Fruit fly (Drosophila melanogaster) whole organism, embryonic: ENCODE results near the gene CG31741.

Source experiments
- C15 ChIP-seq: fragments of 200-800 bp; sonication (Bioruptor generic); IDR thresholded peaks from 3 replicates; pipeline ENCODE4 v1.3.6; 2022; ENCODE audit warnings: missing biosample characterization, missing genetic modification characterization
- CG10366 ChIP-seq: fragments of 200-800 bp; sonication (Bioruptor generic); IDR thresholded peaks from 2 replicates; pipeline ENCODE4 v1.3.6; 2022; ENCODE audit warnings: missing biosample characterization, missing genetic modification characterization
- CG11504 ChIP-seq: fragments of 200-800 bp; sonication (Bioruptor generic); optimal IDR thresholded peaks from 3 replicates; lab custom pipeline; 2019; ENCODE audit warnings: missing biosample characterization, mild to moderate bottlenecking, missing genetic modification characterization, moderate library complexity
- CG1602 ChIP-seq: fragments of 200-800 bp; sonication (Bioruptor generic); optimal IDR thresholded peaks from 3 replicates; lab custom pipeline; 2016; ENCODE audit warnings: missing biosample characterization, missing genetic modification characterization
- CG16779 ChIP-seq: fragments of 200-800 bp; sonication (Bioruptor generic); IDR thresholded peaks from 2 replicates; pipeline ENCODE4 v1.3.6; 2022; ENCODE audit warnings: missing biosample characterization, missing genetic modification characterization
- CG18599 ChIP-seq: fragments of 200-800 bp; sonication (Bioruptor generic); optimal IDR thresholded peaks from 3 replicates; lab custom pipeline; 2017; ENCODE audit warnings: missing biosample characterization, missing genetic modification characterization, mild to moderate bottlenecking, moderate library complexity, missing genetic modification reagents
- CG2678 ChIP-seq: fragments of 200-800 bp; sonication (Bioruptor generic); optimal IDR thresholded peaks from 3 replicates; lab custom pipeline; 2019; ENCODE audit warnings: missing biosample characterization, mild to moderate bottlenecking, missing genetic modification characterization, moderate library complexity
- CG2712 ChIP-seq: fragments of 200-800 bp; optimal IDR thresholded peaks from 3 replicates; lab custom pipeline; 2019; ENCODE audit warnings: missing biosample characterization, mild to moderate bottlenecking, missing genetic modification characterization, moderate library complexity
- CG2889 ChIP-seq: fragments of 200-800 bp; sonication (Bioruptor generic); IDR thresholded peaks from 3 replicates; pipeline ENCODE4 v1.3.6; 2022; ENCODE audit warnings: missing biosample characterization, missing genetic modification characterization
- CG32532 ChIP-seq: fragments of 200-800 bp; sonication (Bioruptor generic); IDR thresholded peaks from 2 replicates; pipeline ENCODE4 v1.3.6; 2022; ENCODE audit warnings: missing biosample characterization, missing genetic modification characterization
- CG4424 ChIP-seq: fragments of 200-800 bp; sonication (Bioruptor generic); optimal IDR thresholded peaks from 3 replicates; lab custom pipeline; 2016; ENCODE audit warnings: missing biosample characterization, missing genetic modification characterization
- CG7786 ChIP-seq: fragments of 200-800 bp; sonication (Bioruptor generic); optimal IDR thresholded peaks from 2 replicates; lab custom pipeline; 2016; ENCODE audit warnings: missing biosample characterization, missing genetic modification characterization
- CG7839 ChIP-seq: fragments of 200-800 bp; sonication (Bioruptor generic); optimal IDR thresholded peaks from 3 replicates; lab custom pipeline; 2018; ENCODE audit warnings: missing biosample characterization, mild to moderate bottlenecking, missing genetic modification characterization, moderate library complexity
- CG9437 ChIP-seq: fragments of 200-800 bp; sonication (Bioruptor generic); optimal IDR thresholded peaks from 2 replicates; lab custom pipeline; 2018; ENCODE audit warnings: missing biosample characterization, mild to moderate bottlenecking, missing genetic modification characterization
- CG9727 ChIP-seq: fragments of 200-800 bp; sonication (Bioruptor generic); optimal IDR thresholded peaks from 3 replicates; lab custom pipeline; 2017; ENCODE audit warnings: missing biosample characterization, mild to moderate bottlenecking, missing genetic modification characterization
- CkIIα-i1 ChIP-seq: fragments of 200-800 bp; sonication (Bioruptor generic); IDR thresholded peaks from 2 replicates; pipeline ENCODE4 v1.3.6; 2022; ENCODE audit warnings: missing biosample characterization, missing genetic modification characterization
- D ChIP-seq, 2 experiments: fragments of 200-800 bp in 1 of 2; fragments of >200 bp in 1 of 2; sonication (Bioruptor generic) in 1 of 2; optimal IDR thresholded peaks; 2 replicates in 1 of 2; 3 replicates in 1 of 2; lab custom pipeline; 2017; ENCODE audit warnings: mild to moderate bottlenecking in 1 of 2, missing biosample characterization in 1 of 2, missing genetic modification characterization in 1 of 2, missing genetic modification reagents in 1 of 2
- D19A ChIP-seq: fragments of 200-800 bp; optimal IDR thresholded peaks from 3 replicates; lab custom pipeline; 2019; ENCODE audit warnings: missing biosample characterization, mild to moderate bottlenecking, missing genetic modification characterization, moderate library complexity
- Dad ChIP-seq: fragments of 200-800 bp; sonication (Bioruptor generic); optimal IDR thresholded peaks from 3 replicates; lab custom pipeline; 2016; ENCODE audit warnings: missing biosample characterization, missing genetic modification characterization
- Fer3 ChIP-seq: fragments of 200-800 bp; sonication (Bioruptor generic); optimal IDR thresholded peaks from 2 replicates; lab custom pipeline; 2018; ENCODE audit warnings: missing biosample characterization, mild to moderate bottlenecking, missing genetic modification characterization, moderate library complexity
- Hr51 ChIP-seq, 2 experiments: fragments of 200-800 bp; sonication (Bioruptor generic); optimal IDR thresholded peaks; 2 replicates in 1 of 2; 3 replicates in 1 of 2; lab custom pipeline; 2016 to 2018; ENCODE audit warnings: missing biosample characterization in 2 of 2, missing genetic modification characterization in 2 of 2, mild to moderate bottlenecking in 1 of 2, moderate library complexity in 1 of 2
- MBD-R2 ChIP-seq: fragments of 200-800 bp; sonication (Bioruptor generic); IDR thresholded peaks from 2 replicates; pipeline ENCODE4 v1.3.6; 2022; ENCODE audit warnings: missing biosample characterization, missing genetic modification characterization
- MESR4 ChIP-seq: fragments of 200-800 bp; sonication (Bioruptor generic); optimal IDR thresholded peaks from 2 replicates; lab custom pipeline; 2018; ENCODE audit warnings: missing biosample characterization, mild to moderate bottlenecking, missing genetic modification characterization, moderate library complexity
- NFAT ChIP-seq: fragments of 200-800 bp; sonication (Bioruptor generic); IDR thresholded peaks from 2 replicates; pipeline ENCODE4 v1.3.6; 2022; ENCODE audit warnings: missing biosample characterization, missing genetic modification characterization
- Nf-YA ChIP-seq: fragments of 200-800 bp; sonication (Bioruptor generic); IDR thresholded peaks from 2 replicates; pipeline ENCODE4 v1.3.6; 2022; ENCODE audit warnings: missing biosample characterization, missing genetic modification characterization
- Oli ChIP-seq: fragments of 200-800 bp; sonication (Bioruptor generic); optimal IDR thresholded peaks from 2 replicates; lab custom pipeline; 2018; ENCODE audit warnings: missing biosample characterization, mild to moderate bottlenecking, missing genetic modification characterization, moderate library complexity
- Pdp1 ChIP-seq, 2 experiments: fragments of 200-800 bp; sonication (Bioruptor generic); optimal IDR thresholded peaks; 3 replicates each; lab custom pipeline; 2016; ENCODE audit warnings: missing biosample characterization in 2 of 2, missing genetic modification characterization in 2 of 2, mild to moderate bottlenecking in 1 of 2, moderate library complexity in 1 of 2
- Rfx ChIP-seq: fragments of 200-800 bp; sonication (Bioruptor generic); IDR thresholded peaks from 2 replicates; pipeline ENCODE4 v1.3.6; 2022; ENCODE audit warnings: missing biosample characterization, missing genetic modification characterization
- Sox102F ChIP-seq: fragments of 200-800 bp; sonication (Bioruptor generic); optimal IDR thresholded peaks from 2 replicates; lab custom pipeline; 2018; ENCODE audit warnings: missing biosample characterization, mild to moderate bottlenecking, missing genetic modification characterization, moderate library complexity
- abd-A ChIP-seq: fragments of 200-800 bp; sonication (Bioruptor generic); optimal IDR thresholded peaks from 3 replicates; lab custom pipeline; 2019; ENCODE audit warnings: missing biosample characterization, mild to moderate bottlenecking, missing genetic modification characterization, moderate library complexity
- aop ChIP-seq: fragments of 200-800 bp; sonication (Bioruptor generic); IDR thresholded peaks from 2 replicates; pipeline ENCODE4 v1.3.6; 2022; ENCODE audit warnings: missing biosample characterization, missing genetic modification characterization
- ap ChIP-seq: fragments of 200-800 bp; sonication (Bioruptor generic); IDR thresholded peaks from 2 replicates; pipeline ENCODE4 v1.3.6; 2022; ENCODE audit warnings: missing biosample characterization, missing genetic modification characterization
- bowl ChIP-seq: fragments of 200-800 bp; sonication (Bioruptor generic); IDR thresholded peaks from 2 replicates; pipeline ENCODE4 v1.3.6; 2022; ENCODE audit warnings: missing biosample characterization, missing genetic modification characterization
- ci ChIP-seq: fragments of 200-800 bp; sonication (Bioruptor generic); IDR thresholded peaks from 3 replicates; pipeline ENCODE4 v1.3.6; 2022; ENCODE audit warnings: missing biosample characterization, missing genetic modification characterization
- exex ChIP-seq: fragments of 200-800 bp; sonication (Bioruptor generic); optimal IDR thresholded peaks from 4 replicates; lab custom pipeline; 2018; ENCODE audit warnings: missing biosample characterization, mild to moderate bottlenecking, missing genetic modification characterization, moderate library complexity
- gfzf ChIP-seq: fragments of 200-800 bp; sonication (Bioruptor generic); optimal IDR thresholded peaks from 2 replicates; lab custom pipeline; 2016; ENCODE audit warnings: missing biosample characterization, mild to moderate bottlenecking, missing genetic modification characterization, moderate library complexity
- gro ChIP-seq: fragments of 200-800 bp; sonication (Bioruptor generic); optimal IDR thresholded peaks from 2 replicates; lab custom pipeline; 2016; ENCODE audit warnings: missing biosample characterization, missing genetic modification characterization
- h ChIP-seq: fragments of >200 bp; optimal IDR thresholded peaks from 2 replicates; lab custom pipeline; 2017
- ind ChIP-seq: fragments of 200-800 bp; sonication (Bioruptor generic); optimal IDR thresholded peaks from 3 replicates; lab custom pipeline; 2016; ENCODE audit warnings: missing biosample characterization, missing genetic modification characterization
- lola ChIP-seq, 3 experiments: fragments of >200 bp in 2 of 3; fragments of 200-800 bp in 1 of 3; sonication (Bioruptor generic) in 1 of 3; optimal IDR thresholded peaks; 2 replicates each; lab custom pipeline; 2017 to 2019; ENCODE audit warnings: missing biosample characterization in 3 of 3, missing genetic modification characterization in 3 of 3, mild to moderate bottlenecking in 1 of 3, moderate library complexity in 1 of 3
- org-1 ChIP-seq: fragments of 200-800 bp; sonication (Bioruptor generic); optimal IDR thresholded peaks from 2 replicates; lab custom pipeline; 2017; ENCODE audit warnings: missing biosample characterization, missing genetic modification characterization
- pan ChIP-seq, 4 experiments: fragments of >200 bp in 3 of 4; fragments of 200-800 bp in 1 of 4; sonication (Bioruptor generic) in 1 of 4; optimal IDR thresholded peaks in 3 of 4; IDR thresholded peaks in 1 of 4; 2 replicates each; pipeline versions ENCODE4 v1.3.6 to Lab custom; 2017 to 2022; ENCODE audit warnings: missing biosample characterization in 2 of 4, missing genetic modification characterization in 2 of 4, mixed read lengths in 1 of 4
- pho ChIP-seq: fragments of 200-800 bp; sonication (Bioruptor generic); optimal IDR thresholded peaks from 2 replicates; lab custom pipeline; 2016; ENCODE audit warnings: missing biosample characterization, missing genetic modification characterization
- pita ChIP-seq: fragments of 200-800 bp; sonication (Bioruptor generic); optimal IDR thresholded peaks from 2 replicates; lab custom pipeline; 2017; ENCODE audit warnings: missing biosample characterization, mild to moderate bottlenecking, missing genetic modification characterization
- ro ChIP-seq: fragments of 200-800 bp; sonication (Bioruptor generic); IDR thresholded peaks from 2 replicates; pipeline ENCODE4 v1.3.6; 2022; ENCODE audit warnings: missing biosample characterization, missing genetic modification characterization
- sqz ChIP-seq: fragments of 200-800 bp; sonication (Bioruptor generic); optimal IDR thresholded peaks from 3 replicates; lab custom pipeline; 2018; ENCODE audit warnings: missing biosample characterization, mild to moderate bottlenecking, missing genetic modification characterization
- stwl ChIP-seq: fragments of 200-800 bp; sonication (Bioruptor generic); optimal IDR thresholded peaks from 3 replicates; lab custom pipeline; 2018; ENCODE audit warnings: missing biosample characterization, mild to moderate bottlenecking, missing genetic modification characterization, moderate library complexity
- sug ChIP-seq: fragments of 200-800 bp; optimal IDR thresholded peaks from 2 replicates; lab custom pipeline; 2019; ENCODE audit warnings: missing biosample characterization, mild to moderate bottlenecking, missing genetic modification characterization, moderate library complexity
- toy ChIP-seq: fragments of 200-800 bp; sonication (Bioruptor generic); IDR thresholded peaks from 2 replicates; pipeline ENCODE4 v1.3.6; 2022; ENCODE audit warnings: missing biosample characterization, missing genetic modification characterization
- wek ChIP-seq: fragments of 200-800 bp; sonication (Bioruptor generic); optimal IDR thresholded peaks from 3 replicates; lab custom pipeline; 2018; ENCODE audit warnings: missing biosample characterization, mild to moderate bottlenecking, missing genetic modification characterization, moderate library complexity

CG31741 gene

dm6 chr2L:18119643-18120042, 35.6 kb downstream of the CG31741 start, which contains the start of gene CG5758 (continued):
- TF ChIP-seq Sox102F (peak; percentile 29), exex (tag; lab: Kevin White, UChicago) (peak; percentile 21), CG9437 (peak; percentile 24), MESR4 (GFP tag; lab: Kevin White, UChicago) (no peak), Rfx (peak; percentile 28; the same call in 1 of the 2 replicates), CG2889 (GFP tag; lab: Robert Waterston, UW) (no peak), CG7786 (GFP tag; lab: Kevin White, UChicago) (no peak), aop (GFP tag; lab: Robert Waterston, UW) (no peak), pan (optimal IDR thresholded peaks at IDR 0.05; lab: Kevin White, UChicago) (no peak), pan (GFP tag; optimal IDR thresholded peaks at IDR 0.05 in 1 of 2, IDR thresholded peaks at IDR 0.05 in 1 of 2) (no peak), CG4424 (GFP tag; lab: Kevin White, UChicago) (peak; percentile 11), lola (GFP tag; optimal IDR thresholded peaks at IDR 0.05; lab: Kevin White, UChicago) (no peak), ind (GFP tag; lab: Kevin White, UChicago) (no peak), ci (GFP tag; lab: Robert Waterston, UW) (0 out of 3 replicates have a peak, but pooled peaks have one; percentile 37), toy (GFP tag; lab: Robert Waterston, UW) (no peak), Oli (tag; lab: Kevin White, UChicago) (no peak), org-1 (no peak), ro (GFP tag; lab: Robert Waterston, UW) (no peak), gro (GFP tag; lab: Kevin White, UChicago) (peak; percentile 38), CG9727 (GFP tag; lab: Kevin White, UChicago) (no peak), abd-A (no peak), gfzf (GFP tag; lab: Kevin White, UChicago) (peak; percentile 10), CG7839 (tag; lab: Kevin White, UChicago) (peak; percentile 42), CkIIα-i1 (GFP tag; lab: Robert Waterston, UW) (no peak), sqz (no peak), CG18599 (GFP tag; lab: Kevin White, UChicago) (peak; percentile 58), Nf-YA (GFP tag; lab: Robert Waterston, UW) (no peak), Hr51 (GFP tag; optimal IDR thresholded peaks at IDR 0.05; lab: Kevin White, UChicago) (peak in 1 of 2 experiments; percentile 57), h (no peak), CG2678 (tag; lab: Kevin White, UChicago) (peak; percentile 36), Fer3 (tag; lab: Kevin White, UChicago) (peak; percentile 12), CG1602 (GFP tag; lab: Kevin White, UChicago) (no peak), CG32532 (peak; percentile 42; the same call in 1 of the 2 replicates), sug (tag; lab: Kevin White, UChicago) (peak; percentile 39), MBD-R2 (no peak), pho (GFP tag; lab: Kevin White, UChicago) (peak; percentile 22), Dad (GFP tag; lab: Kevin White, UChicago) (no peak), D (optimal IDR thresholded peaks at IDR 0.05; lab: Kevin White, UChicago) (no peak), D (GFP tag; optimal IDR thresholded peaks at IDR 0.05; lab: Kevin White, UChicago) (no peak), stwl (tag; lab: Kevin White, UChicago) (no peak), CG2712 (tag; lab: Kevin White, UChicago) (no peak), D19A (tag; lab: Kevin White, UChicago) (no peak), pita (peak; percentile 19), ap (GFP tag; lab: Robert Waterston, UW) (no peak), NFAT (0 out of 2 replicates have a peak, but pooled peaks have one; percentile 10), wek (GFP tag; lab: Kevin White, UChicago) (no peak), CG11504 (tag; lab: Kevin White, UChicago) (peak; percentile 59), CG16779 (GFP tag; lab: Robert Waterston, UW) (no peak), CG10366 (GFP tag; lab: Robert Waterston, UW) (no peak), Pdp1 (GFP tag; optimal IDR thresholded peaks at IDR 0.05; lab: Kevin White, UChicago) (peak in 1 of 2 experiments; percentile 64), C15 (GFP tag; lab: Robert Waterston, UW) (no peak), bowl (no peak)
